Worm (Caenorhabditis elegans) whole organism, mixed stage, embryonic: ENCODE measurements around the gene fnta-1.
A peak's percentile ranks its signal among the peaks of the same experiment; 100 is the strongest.

Experiments used
- M03D4.4 ChIP-seq: sonication (generic microtip); optimal IDR thresholded peaks from 2 replicates; lab custom pipeline; 2017; ENCODE audit warnings: mild to moderate bottlenecking, missing genetic modification characterization, missing compliant biosample characterization
- bed-3 ChIP-seq: fragments of 200-800 bp; sonication (Bioruptor generic); optimal IDR thresholded peaks from 3 replicates; lab custom pipeline; 2018; ENCODE audit warnings: mild to moderate bottlenecking, missing genetic modification characterization, moderate library complexity, missing compliant biosample characterization
- ceh-39 ChIP-seq: fragments of 150-350 bp; optimal IDR thresholded peaks from 2 replicates; lab custom pipeline; 2014; ENCODE audit warnings: missing biosample characterization, missing genetic modification characterization
- ceh-43 ChIP-seq: fragments of 200-800 bp; sonication (Bioruptor generic); optimal IDR thresholded peaks from 2 replicates; lab custom pipeline; 2018; ENCODE audit warnings: mild to moderate bottlenecking, missing genetic modification characterization, moderate library complexity, missing compliant biosample characterization
- ceh-83 ChIP-seq: fragments of 200-800 bp; sonication (Bioruptor generic); optimal IDR thresholded peaks from 2 replicates; lab custom pipeline; 2018; ENCODE audit warnings: mild to moderate bottlenecking, missing genetic modification characterization, missing compliant biosample characterization
- ces-1 ChIP-seq: fragments of 150-350 bp; optimal IDR thresholded peaks from 2 replicates; lab custom pipeline; 2014; ENCODE audit warnings: missing biosample characterization, missing genetic modification reagents, missing genetic modification characterization
- cnd-1 ChIP-seq: fragments of 200-800 bp; sonication (Bioruptor generic); optimal IDR thresholded peaks from 2 replicates; lab custom pipeline; 2018; ENCODE audit warnings: mild to moderate bottlenecking, missing genetic modification characterization, missing compliant biosample characterization
- drap-1 ChIP-seq: fragments of 200-800 bp; sonication (Bioruptor generic); optimal IDR thresholded peaks from 3 replicates; lab custom pipeline; 2018; ENCODE audit warnings: mild to moderate bottlenecking, missing genetic modification characterization, missing compliant biosample characterization
- elt-1 ChIP-seq: sonication (generic microtip); optimal IDR thresholded peaks from 2 replicates; lab custom pipeline; 2017; ENCODE audit warnings: missing genetic modification characterization, mild to moderate bottlenecking, missing compliant biosample characterization, antibody characterized with exemption, moderate library complexity, borderline replicate concordance; ENCODE audit not compliant: insufficient read depth
- elt-3 ChIP-seq: fragments of 150-350 bp; optimal IDR thresholded peaks from 2 replicates; lab custom pipeline; 2014; ENCODE audit warnings: missing biosample characterization, missing genetic modification characterization
- flh-1 ChIP-seq: fragments of 200-800 bp; sonication (Bioruptor generic); optimal IDR thresholded peaks from 2 replicates; lab custom pipeline; 2018; ENCODE audit warnings: mild to moderate bottlenecking, missing genetic modification characterization, moderate library complexity, missing compliant biosample characterization
- ham-2 ChIP-seq: fragments of 200-800 bp; sonication (Bioruptor generic); optimal IDR thresholded peaks from 2 replicates; lab custom pipeline; 2018; ENCODE audit warnings: mild to moderate bottlenecking, missing genetic modification characterization, missing compliant biosample characterization
- hlh-1 ChIP-seq: fragments of 150-350 bp; optimal IDR thresholded peaks from 2 replicates; lab custom pipeline; 2014; ENCODE audit warnings: missing biosample characterization, missing genetic modification reagents, missing genetic modification characterization
- lin-13 ChIP-seq: fragments of 150-350 bp; optimal IDR thresholded peaks from 2 replicates; lab custom pipeline; 2014; ENCODE audit warnings: missing biosample characterization, missing genetic modification characterization
- lin-32 ChIP-seq: fragments of 200-800 bp; sonication (Bioruptor generic); optimal IDR thresholded peaks from 2 replicates; lab custom pipeline; 2018; ENCODE audit warnings: mild to moderate bottlenecking, missing genetic modification characterization, missing compliant biosample characterization
- lsy-2 ChIP-seq: fragments of 150-350 bp; optimal IDR thresholded peaks from 2 replicates; lab custom pipeline; 2014; ENCODE audit warnings: missing biosample characterization, missing genetic modification characterization
- mep-1 ChIP-seq: fragments of 150-350 bp; optimal IDR thresholded peaks from 2 replicates; lab custom pipeline; 2017; ENCODE audit warnings: missing biosample characterization, missing genetic modification reagents, missing genetic modification characterization, inconsistent platforms
- mls-2 ChIP-seq: sonication (generic microtip); optimal IDR thresholded peaks from 2 replicates; lab custom pipeline; 2016; ENCODE audit warnings: mild to moderate bottlenecking, missing genetic modification characterization, moderate library complexity, missing compliant biosample characterization
- nhr-12 ChIP-seq: fragments of 150-350 bp; optimal IDR thresholded peaks from 2 replicates; lab custom pipeline; 2014; ENCODE audit warnings: missing biosample characterization, missing genetic modification characterization
- nhr-2 ChIP-seq: fragments of 150-350 bp; optimal IDR thresholded peaks from 2 replicates; lab custom pipeline; 2014; ENCODE audit warnings: missing biosample characterization, missing genetic modification characterization
- nhr-76 ChIP-seq: sonication (generic microtip); optimal IDR thresholded peaks from 2 replicates; lab custom pipeline; 2017; ENCODE audit warnings: missing biosample characterization, missing genetic modification characterization
- pha-4 ChIP-seq: fragments of 150-350 bp; optimal IDR thresholded peaks from 2 replicates; lab custom pipeline; 2018; ENCODE audit warnings: missing biosample characterization, missing genetic modification reagents, missing genetic modification characterization
- sem-2 ChIP-seq: fragments of 200-800 bp; sonication (Bioruptor generic); optimal IDR thresholded peaks from 2 replicates; lab custom pipeline; 2018; ENCODE audit warnings: mild to moderate bottlenecking, missing genetic modification characterization, missing compliant biosample characterization
- snpc-4 ChIP-seq: fragments of 150-350 bp; optimal IDR thresholded peaks from 2 replicates; lab custom pipeline; 2014; ENCODE audit warnings: missing biosample characterization, missing genetic modification characterization
- tbx-8 ChIP-seq: fragments of 200-800 bp; sonication (Bioruptor generic); optimal IDR thresholded peaks from 2 replicates; lab custom pipeline; 2018; ENCODE audit warnings: mild to moderate bottlenecking, missing genetic modification characterization, moderate library complexity, missing compliant biosample characterization
- unc-120 ChIP-seq: sonication (generic microtip); optimal IDR thresholded peaks from 2 replicates; lab custom pipeline; 2017; ENCODE audit warnings: missing genetic modification characterization, missing compliant biosample characterization; ENCODE audit not compliant: poor library complexity, severe bottlenecking
- unc-39 ChIP-seq: fragments of 150-350 bp; optimal IDR thresholded peaks from 2 replicates; lab custom pipeline; 2014; ENCODE audit warnings: missing biosample characterization, missing genetic modification characterization
- unc-62 ChIP-seq: fragments of 150-350 bp; optimal IDR thresholded peaks from 2 replicates; lab custom pipeline; 2014; ENCODE audit warnings: missing biosample characterization, missing genetic modification reagents, missing genetic modification characterization
- zip-8 ChIP-seq: fragments of 150-350 bp; optimal IDR thresholded peaks from 2 replicates; lab custom pipeline; 2014; ENCODE audit warnings: missing biosample characterization, missing genetic modification characterization
- ztf-11 ChIP-seq: fragments of 150-350 bp; optimal IDR thresholded peaks from 2 replicates; lab custom pipeline; 2014; ENCODE audit warnings: missing biosample characterization, missing genetic modification characterization

Gene fnta-1

ce11 chrIV:244843-245242, 4.7 kb upstream of the fnta-1 start, which contains the start of gene aass-1:
TSS of gene aass-1 (plus strand) at chrIV:245143.
- TF ChIP-seq pha-4 (tag; lab: Kevin White, UChicago) (no peak), ham-2 (no peak)

- TF ChIP-seq unc-62 (GFP tag; lab: Kevin White, UChicago) (no peak), snpc-4 (tag; lab: Kevin White, UChicago) (no peak), zip-8 (tag; lab: Kevin White, UChicago) (peak; percentile 86), lin-13 (tag; lab: Kevin White, UChicago) (no peak)
These were observed 4.2 kb upstream of the fnta-1 start for ce11 chrIV:244278-244677.

- TF ChIP-seq unc-39 (tag; lab: Kevin White, UChicago) (no peak), nhr-12 (tag; lab: Kevin White, UChicago) (no peak), drap-1 (GFP tag; lab: Kevin White, UChicago) (no peak), zip-8 (tag; lab: Kevin White, UChicago) (no peak), tbx-8 (GFP tag; lab: Kevin White, UChicago) (no peak), ham-2 (no peak), hlh-1 (tag; lab: Kevin White, UChicago) (no peak)
These were observed 2.8 kb downstream of the fnta-1 start, which contains the start of gene ints-13 for ce11 chrIV:237350-237749. TSS of gene ints-13 (minus strand) at chrIV:237450.

DNA sequence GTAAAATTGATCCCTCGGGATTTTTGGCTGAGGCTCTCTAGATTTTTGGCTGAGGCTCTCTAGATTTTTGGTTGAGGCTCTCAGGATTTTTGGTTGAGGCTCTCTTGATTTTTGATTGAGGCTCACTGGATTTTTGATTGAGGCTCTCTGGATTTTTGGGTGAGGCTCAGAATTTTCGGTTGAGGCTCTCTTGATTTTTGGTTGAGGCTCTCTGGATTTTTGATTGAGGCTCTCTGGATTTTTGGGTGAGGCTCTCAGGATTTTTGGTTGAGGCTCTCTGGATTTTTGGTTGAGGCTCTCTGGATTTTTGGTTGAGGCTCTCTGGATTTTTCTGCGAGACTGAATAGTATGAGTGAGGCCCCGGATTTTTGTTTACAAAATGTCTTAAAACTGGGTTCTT, 4.0 kb downstream of the fnta-1 start:
- TF ChIP-seq snpc-4 (tag; lab: Kevin White, UChicago) (no peak), elt-1 (tag; lab: Kevin White, UChicago) (no peak), ceh-83 (GFP tag; lab: Kevin White, UChicago) (no peak), ham-2 (no peak), mls-2 (no peak), lsy-2 (tag; lab: Kevin White, UChicago) (no peak), sem-2 (GFP tag; lab: Kevin White, UChicago) (no peak), unc-62 (GFP tag; lab: Kevin White, UChicago) (no peak), nhr-76 (tag; lab: Kevin White, UChicago) (no peak), bed-3 (no peak), ztf-11 (tag; lab: Kevin White, UChicago) (no peak), elt-3 (tag; lab: Kevin White, UChicago) (no peak), lin-32 (no peak), flh-1 (no peak), cnd-1 (tag; lab: Kevin White, UChicago) (no peak), M03D4.4 (tag; lab: Kevin White, UChicago) (no peak), mep-1 (no peak)
- TF ChIP-seq, all 35 proteins: peak for 0

DNA sequence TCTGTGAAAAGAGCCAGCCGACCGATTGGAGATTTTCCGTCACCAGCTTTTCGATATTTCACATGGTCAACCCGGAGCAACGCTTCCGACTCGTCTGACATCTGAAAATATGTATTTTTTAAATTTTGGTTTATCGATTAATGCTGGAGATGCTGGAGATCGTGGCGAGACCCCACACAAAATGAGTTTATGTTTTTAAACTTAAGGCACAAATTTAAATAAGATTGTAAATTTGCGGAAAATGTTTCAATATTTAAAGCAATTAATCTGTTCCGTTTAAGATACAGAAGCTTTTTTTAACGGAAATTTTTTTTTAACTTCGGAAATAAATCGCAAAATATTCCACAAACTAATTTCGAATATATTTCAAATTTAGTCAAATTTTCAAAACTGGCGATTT, 8.4 kb downstream of the fnta-1 start, which contains the start of gene gtf-2H1:
Gene gtf-2H1 (minus strand): TSS at position 101 of the 400 bp plus-strand sequence.
- no peak for TF ChIP-seq M03D4.4 (tag; lab: Kevin White, UChicago)

ce11 chrIV:218252-218651, 21.9 kb downstream of the fnta-1 start, which contains the start of gene prdx-6:
TSS of gene prdx-6 (plus strand) at chrIV:218552.
- TF ChIP-seq drap-1 (GFP tag; lab: Kevin White, UChicago): no peak
- no peak for TF ChIP-seq tbx-8 (GFP tag; lab: Kevin White, UChicago)
- TF ChIP-seq nhr-12 (tag; lab: Kevin White, UChicago): no peak
- TF ChIP-seq ceh-39 (tag; lab: Kevin White, UChicago): no peak
- no peak for TF ChIP-seq ceh-43 (GFP tag; lab: Kevin White, UChicago)
- TF ChIP-seq zip-8 (tag; lab: Kevin White, UChicago): no peak
- no peak for TF ChIP-seq nhr-2 (tag; lab: Kevin White, UChicago)

DNA sequence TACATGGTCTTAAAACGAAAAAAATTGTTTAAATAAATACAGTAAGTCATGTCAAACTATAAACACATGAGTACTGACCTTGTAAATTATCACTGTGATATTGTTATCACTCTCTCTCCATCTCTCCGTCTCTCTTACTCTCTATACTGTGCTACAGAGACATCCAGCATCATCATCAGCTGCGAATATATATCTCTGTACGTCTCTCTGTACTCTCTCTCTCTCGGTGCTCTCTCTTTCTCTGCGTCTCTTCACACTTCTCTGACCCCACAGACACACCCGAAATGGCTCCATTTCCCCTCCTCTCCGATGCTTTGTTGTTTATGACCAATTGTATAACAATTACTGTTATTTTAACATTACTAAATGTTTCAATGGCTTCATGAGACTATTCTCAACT, 29.5 kb downstream of the fnta-1 start:
- TF ChIP-seq pha-4 (tag; lab: Kevin White, UChicago) (peak; percentile 9), ces-1 (GFP tag; lab: Kevin White, UChicago) (peak; percentile 28), elt-3 (tag; lab: Kevin White, UChicago) (peak; percentile 64), unc-120 (tag; lab: Kevin White, UChicago) (peak; percentile 81), ceh-43 (GFP tag; lab: Kevin White, UChicago) (no peak)
